Worm (Caenorhabditis elegans): Measurements from ENCODE around the gene F43D2.6.

Gene F43D2.6

DNA sequence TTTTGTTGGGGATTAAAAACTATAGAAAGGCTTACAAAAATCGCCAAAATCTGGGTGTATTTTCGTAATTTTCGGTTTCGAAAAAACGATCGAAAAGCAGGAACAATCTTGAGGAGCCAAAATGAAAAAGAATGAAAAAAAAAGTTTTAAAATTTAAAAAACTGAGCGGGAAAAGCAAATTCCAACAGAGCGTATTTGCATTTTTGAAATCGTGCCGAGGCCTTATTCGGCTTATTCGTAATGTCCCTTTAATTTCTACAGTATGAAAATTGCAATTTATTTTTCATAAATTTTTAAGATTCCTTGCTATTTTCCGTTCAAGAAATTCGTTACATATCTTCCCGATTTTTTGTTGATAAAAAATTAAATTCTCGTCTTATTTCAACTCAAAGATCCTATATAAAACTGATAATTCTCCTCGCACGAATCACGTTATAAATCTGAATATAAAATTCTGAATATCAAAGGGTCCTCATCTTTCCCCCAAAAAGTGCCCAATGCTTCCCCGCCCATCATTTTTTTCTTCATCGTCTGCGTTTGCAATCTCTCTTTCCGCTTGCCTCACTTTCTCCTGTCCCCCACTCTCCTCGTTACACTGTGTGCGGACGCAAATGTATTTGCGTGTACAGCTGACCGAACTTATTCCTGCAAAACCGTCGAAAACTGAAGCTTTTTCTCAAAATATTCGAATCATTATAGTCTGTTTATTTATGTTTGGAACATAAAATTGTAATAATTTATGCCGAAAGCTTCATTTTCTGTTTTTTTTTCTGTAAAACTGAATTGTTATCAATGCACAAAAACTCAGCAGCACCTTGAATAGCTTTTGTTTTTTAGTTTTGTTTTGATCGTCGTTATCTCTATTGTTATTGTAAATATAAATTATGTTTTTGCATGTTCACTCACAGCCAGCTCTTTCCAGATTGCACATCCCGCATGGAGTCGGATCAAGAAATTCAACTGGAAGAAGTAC, 11.1 kb upstream of the F43D2.6 start, which contains the start of the genes rfc-1 and pmp-3 (continued):
- TF ChIP-seq lsl-1 (GFP tag; optimal IDR thresholded peaks at IDR 0.05): peak; percentile 87
- peak; percentile 25 for TF ChIP-seq him-1 (tag; optimal IDR thresholded peaks at IDR 0.05)
- TF ChIP-seq lin-35 (GFP tag; optimal IDR thresholded peaks at IDR 0.05): peak in 1 of 3 experiments; percentile 34
- TF ChIP-seq ZK185.1 (tag; optimal IDR thresholded peaks at IDR 0.05; ENCODE audit: poor library complexity, severe bottlenecking): no peak
- TF ChIP-seq fkh-3 (tag; optimal IDR thresholded peaks at IDR 0.05): no peak
- TF ChIP-seq rpc-1 (optimal IDR thresholded peaks at IDR 0.05): no peak
- TF ChIP-seq rpc-1 (tag; optimal IDR thresholded peaks at IDR 0.05): peak; percentile 6
- TF ChIP-seq nhr-80 (tag; optimal IDR thresholded peaks at IDR 0.05): no peak
- TF ChIP-seq ceh-91 (GFP tag; IDR thresholded peaks at IDR 0.05): peak; percentile 76
- no peak for TF ChIP-seq lag-1 (GFP tag; IDR thresholded peaks at IDR 0.05)
- peak; percentile 74; the same call in 1 of the 2 replicates for TF ChIP-seq D2030.7 (GFP tag; IDR thresholded peaks at IDR 0.05)
- no peak for TF ChIP-seq snpc-3.4 (tag; optimal IDR thresholded peaks at IDR 0.05)
- peak; percentile 74 for TF ChIP-seq dpl-1 (GFP tag; optimal IDR thresholded peaks at IDR 0.05)
- peak; percentile 88 for TF ChIP-seq F33H1.4 (GFP tag; IDR thresholded peaks at IDR 0.05)
- TF ChIP-seq repo-1 (tag; optimal IDR thresholded peaks at IDR 0.05): no peak
- peak; percentile 92 for TF ChIP-seq efl-1 (GFP tag; optimal IDR thresholded peaks at IDR 0.05)
- TF ChIP-seq ztf-6 (GFP tag; IDR thresholded peaks at IDR 0.05): no peak
- TF ChIP-seq F10E7.11 (tag; optimal IDR thresholded peaks at IDR 0.05): no peak

DNA sequence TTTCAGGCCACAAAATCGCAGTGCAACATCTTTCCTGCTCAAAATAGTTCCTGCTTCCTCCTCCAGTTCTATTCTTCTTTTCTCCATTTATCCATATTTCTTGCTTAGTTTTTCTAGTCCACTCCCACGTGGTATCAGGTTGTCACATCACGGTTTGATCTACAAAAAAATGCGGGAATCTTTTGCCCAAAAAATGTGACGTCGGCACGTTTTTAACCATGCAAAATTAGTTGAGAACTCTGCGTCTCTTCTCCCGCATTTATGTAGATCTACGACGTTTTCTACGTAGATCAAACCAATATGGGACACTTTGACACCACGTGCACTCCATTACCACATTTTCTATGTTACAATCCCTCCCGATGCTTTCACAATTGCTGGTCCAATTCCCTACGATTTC, 7.0 kb upstream of the F43D2.6 start:
- no peak for TF ChIP-seq attf-5 (GFP tag; optimal IDR thresholded peaks at IDR 0.05)
- TF ChIP-seq efl-1 (GFP tag; optimal IDR thresholded peaks at IDR 0.05): peak; percentile 45
- TF ChIP-seq madf-8 (GFP tag; conservative IDR thresholded peaks at IDR 0.05): peak; percentile 54; the same call in 1 of the 2 replicates
- TF ChIP-seq C06A6.2 (GFP tag; conservative IDR thresholded peaks at IDR 0.05): no peak
- TF ChIP-seq nhr-179 (tag; optimal IDR thresholded peaks at IDR 0.05): no peak
- TF ChIP-seq madf-6 (GFP tag; IDR thresholded peaks at IDR 0.05): peak; percentile 78
- TF ChIP-seq xnd-1 (tag; optimal IDR thresholded peaks at IDR 0.05): peak; percentile 21
- 0 out of 2 replicates have a peak, but pooled peaks have one; percentile 17 for TF ChIP-seq hmg-1.2 (GFP tag; IDR thresholded peaks at IDR 0.05)
- 0 out of 2 replicates have a peak, but pooled peaks have one; percentile 28 for TF ChIP-seq F33H1.4 (GFP tag; IDR thresholded peaks at IDR 0.05)

ce11 chrV:14640769-14641168, 5.8 kb upstream of the F43D2.6 start, which contains the start of gene C54G10.1:
C54G10.1 (plus strand) TSS chrV:14641101.
- TF ChIP-seq nfyb-1 (GFP tag; IDR thresholded peaks at IDR 0.05) (no peak), him-1 (tag; optimal IDR thresholded peaks at IDR 0.05) (no peak), F10E7.11 (tag; optimal IDR thresholded peaks at IDR 0.05) (no peak), atf-7 (tag; optimal IDR thresholded peaks at IDR 0.05) (no peak), nhr-80 (tag; optimal IDR thresholded peaks at IDR 0.05) (peak; percentile 89), dpl-1 (GFP tag; optimal IDR thresholded peaks at IDR 0.05) (no peak), cebp-1 (GFP tag; IDR thresholded peaks at IDR 0.05) (0 out of 2 replicates have a peak, but pooled peaks have one; percentile 13), cebp-1 (tag; optimal IDR thresholded peaks at IDR 0.05) (peak; percentile 18), Y67H2A.10 (GFP tag; conservative IDR thresholded peaks at IDR 0.05) (no peak), K11D2.4 (GFP tag; IDR thresholded peaks at IDR 0.05) (no peak), aptf-2 (GFP tag; conservative IDR thresholded peaks at IDR 0.05) (no peak), nfya-2 (GFP tag; IDR thresholded peaks at IDR 0.05) (no peak), athp-1 (tag; optimal IDR thresholded peaks at IDR 0.05) (no peak), ztf-6 (GFP tag; IDR thresholded peaks at IDR 0.05) (no peak)

Measured in whole organism, young adult.